Worm (Caenorhabditis elegans): Measurements from ENCODE around the gene sru-42.
"Not testable (repeated sequence)": the region's sequence is repeated elsewhere in the genome, so short reads cannot be mapped to it uniquely, and the experiment has no call there.

Gene sru-42

DNA sequence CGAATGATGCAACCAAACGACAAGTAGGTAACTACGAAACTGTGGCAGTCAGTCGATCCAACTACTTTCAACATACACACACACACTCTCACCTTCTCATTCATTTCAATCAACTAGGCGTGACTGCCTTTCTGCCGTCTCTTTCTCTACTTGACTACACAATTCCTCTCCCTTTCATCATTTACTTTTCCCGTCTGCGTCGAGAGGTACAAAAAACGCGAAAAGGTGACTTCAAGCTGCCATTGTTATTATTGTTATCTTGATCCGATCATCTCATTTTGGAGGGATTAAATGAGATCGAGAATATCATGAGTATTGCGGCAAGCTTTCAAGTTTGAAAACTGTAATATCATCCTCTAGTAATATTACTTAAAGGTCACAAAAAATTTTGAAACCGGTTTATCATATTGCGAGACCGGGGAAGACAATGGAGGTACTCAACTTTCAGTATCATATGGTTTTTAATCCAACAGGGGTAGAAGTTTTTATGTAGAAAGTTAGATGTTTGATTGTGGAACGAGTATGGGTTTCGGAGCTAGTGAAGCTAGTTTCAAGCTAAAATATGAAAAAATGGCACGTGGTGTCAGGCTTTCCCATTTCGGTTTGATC, 13.9 kb downstream of the sru-42 start:
- no peak for TF ChIP-seq T22C8.4 (GFP tag; IDR thresholded peaks at IDR 0.05)

DNA sequence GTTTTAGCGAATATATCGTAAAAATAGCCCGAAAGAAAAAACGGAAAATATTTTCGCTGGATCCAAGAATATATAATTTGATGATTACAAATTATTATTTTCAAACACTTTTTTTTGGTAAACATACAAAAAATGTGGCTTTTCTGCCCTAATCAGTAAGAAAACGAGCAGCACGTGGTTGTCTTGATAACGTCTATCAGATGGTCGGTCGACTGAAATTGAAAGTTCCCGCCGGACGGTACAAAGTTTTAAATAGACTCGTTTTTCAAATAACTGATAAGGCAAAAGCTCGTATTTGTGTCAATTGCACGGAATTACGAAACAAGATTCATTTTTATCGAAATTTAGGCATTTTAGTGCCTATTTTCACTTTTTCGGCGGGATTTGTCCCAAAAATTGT, 16.5 kb downstream of the sru-42 start:
- TF ChIP-seq ztf-29 (GFP tag; IDR thresholded peaks at IDR 0.05) (no peak), klf-2 (GFP tag; conservative IDR thresholded peaks at IDR 0.05) (no peak), flt-1 (GFP tag; IDR thresholded peaks at IDR 0.05) (no peak), cog-1 (tag; optimal IDR thresholded peaks at IDR 0.05) (no peak), ref-1 (GFP tag; conservative IDR thresholded peaks at IDR 0.05) (no peak), ztf-23 (GFP tag; IDR thresholded peaks at IDR 0.05) (no peak), T22C8.4 (GFP tag; IDR thresholded peaks at IDR 0.05) (no peak), tab-1 (GFP tag; IDR thresholded peaks at IDR 0.05) (no peak), med-1 (GFP tag; optimal IDR thresholded peaks at IDR 0.05; ENCODE audit: insufficient read depth) (no peak)

DNA sequence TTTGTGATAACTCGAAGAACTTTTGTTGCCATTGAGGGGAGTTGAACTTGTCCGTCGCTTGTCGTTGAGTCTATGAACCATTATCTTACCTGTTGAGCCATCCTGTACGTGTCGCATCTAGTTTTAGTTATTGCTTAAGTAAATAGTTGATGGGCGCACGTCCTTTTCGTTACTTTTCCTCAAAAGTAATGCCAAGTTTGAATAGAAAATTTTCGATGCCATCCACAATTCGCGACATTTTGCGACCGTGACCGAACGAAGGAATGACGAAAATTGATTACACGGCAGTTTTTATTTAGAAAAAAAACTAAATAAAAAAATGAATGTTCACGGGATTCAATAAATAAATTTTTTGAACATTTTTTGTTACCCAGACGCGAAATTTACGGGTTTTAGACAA, 17.9 kb downstream of the sru-42 start, which contains the start of gene F53E4.1:
F53E4.1 (minus strand) TSS at position 101 of the 400 bp plus-strand sequence.
- not testable (repeated sequence) for TF ChIP-seq cog-1 (tag; optimal IDR thresholded peaks at IDR 0.05); ztf-29 (GFP tag; IDR thresholded peaks at IDR 0.05); klf-2 (GFP tag; conservative IDR thresholded peaks at IDR 0.05)

DNA sequence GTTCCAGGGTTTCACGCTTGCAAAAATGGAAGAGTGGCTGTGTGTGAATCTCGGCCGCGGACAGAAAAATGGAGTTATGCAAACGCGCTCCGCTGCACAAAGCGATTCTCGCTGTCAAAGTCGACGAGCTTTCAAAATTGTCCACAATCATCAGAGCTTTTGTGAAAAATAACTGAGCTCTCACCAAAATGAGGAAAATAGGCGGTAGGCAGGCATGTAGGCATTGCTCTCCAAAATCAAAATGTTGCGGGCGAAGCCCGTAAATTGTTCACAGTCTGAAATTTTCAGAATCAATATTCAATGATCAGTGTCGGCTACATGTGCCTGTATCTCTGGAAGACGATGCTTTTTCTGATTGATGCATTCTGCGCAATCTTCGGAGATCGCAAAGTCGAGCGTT, 18.6 kb downstream of the sru-42 start, which contains the start of gene K06B4.4:
K06B4.4 (plus strand) TSS at position 301 of the 400 bp plus-strand sequence.
- TF ChIP-seq ref-1 (GFP tag; conservative IDR thresholded peaks at IDR 0.05) (no peak), ztf-29 (GFP tag; IDR thresholded peaks at IDR 0.05) (no peak), klf-2 (GFP tag; conservative IDR thresholded peaks at IDR 0.05) (no peak), med-1 (GFP tag; optimal IDR thresholded peaks at IDR 0.05; ENCODE audit: insufficient read depth) (no peak), T22C8.4 (GFP tag; IDR thresholded peaks at IDR 0.05) (no peak), ztf-23 (GFP tag; IDR thresholded peaks at IDR 0.05) (no peak), cog-1 (tag; optimal IDR thresholded peaks at IDR 0.05) (no peak), tab-1 (GFP tag; IDR thresholded peaks at IDR 0.05) (no peak), flt-1 (GFP tag; IDR thresholded peaks at IDR 0.05) (no peak)

DNA sequence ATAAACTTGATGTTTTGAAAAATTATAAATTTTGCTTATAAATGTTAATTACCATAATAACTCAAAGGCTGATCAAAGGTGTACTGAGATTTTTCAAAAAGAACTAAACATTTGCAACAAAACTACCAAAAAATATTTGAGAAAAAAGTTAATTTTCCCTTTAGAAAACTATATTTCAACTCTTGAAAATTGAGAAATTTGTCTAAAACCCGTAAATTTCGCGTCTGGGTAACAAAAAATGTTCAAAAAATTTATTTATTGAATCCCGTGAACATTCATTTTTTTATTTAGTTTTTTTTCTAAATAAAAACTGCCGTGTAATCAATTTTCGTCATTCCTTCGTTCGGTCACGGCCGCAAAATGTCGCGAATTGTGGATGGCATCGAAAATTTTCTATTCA, 19.9 kb downstream of the sru-42 start, which contains the start of gene K06B4.15:
K06B4.15 (plus strand) TSS at position 301 of the 400 bp plus-strand sequence.
- not testable (repeated sequence) for TF ChIP-seq ref-1 (GFP tag; conservative IDR thresholded peaks at IDR 0.05); flt-1 (GFP tag; IDR thresholded peaks at IDR 0.05); cog-1 (tag; optimal IDR thresholded peaks at IDR 0.05)

DNA sequence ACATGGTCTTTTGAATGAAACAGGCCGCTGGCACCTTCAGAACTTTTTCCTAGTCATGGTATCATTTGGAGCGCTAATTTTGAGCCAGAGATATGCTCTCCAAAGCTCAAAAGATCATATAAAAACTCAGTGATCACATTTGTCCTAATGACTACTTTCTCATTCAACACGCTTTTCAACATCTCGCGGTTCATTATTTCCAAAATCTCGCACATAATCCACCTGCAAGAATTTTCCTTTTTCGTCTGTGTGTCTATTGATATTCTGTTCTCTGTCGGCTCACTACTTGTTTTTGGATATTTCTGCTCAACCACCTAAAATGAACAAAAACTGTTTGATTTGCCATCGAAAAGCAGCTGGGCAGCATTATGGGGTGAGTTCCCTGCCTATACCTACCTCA, 23.4 kb downstream of the sru-42 start, which contains the start of gene nhr-51:
nhr-51 (plus strand) TSS at position 301 of the 400 bp plus-strand sequence.
- no peak for TF ChIP-seq ref-1 (GFP tag; conservative IDR thresholded peaks at IDR 0.05)
- TF ChIP-seq ztf-29 (GFP tag; IDR thresholded peaks at IDR 0.05) = no peak
- no peak for TF ChIP-seq cog-1 (tag; optimal IDR thresholded peaks at IDR 0.05)
- no peak for TF ChIP-seq T22C8.4 (GFP tag; IDR thresholded peaks at IDR 0.05)
- TF ChIP-seq klf-2 (GFP tag; conservative IDR thresholded peaks at IDR 0.05) = no peak
- TF ChIP-seq tab-1 (GFP tag; IDR thresholded peaks at IDR 0.05) = no peak
- no peak for TF ChIP-seq flt-1 (GFP tag; IDR thresholded peaks at IDR 0.05)
- no peak for TF ChIP-seq ztf-23 (GFP tag; IDR thresholded peaks at IDR 0.05)
- no peak for TF ChIP-seq med-1 (GFP tag; optimal IDR thresholded peaks at IDR 0.05; ENCODE audit: insufficient read depth)

DNA sequence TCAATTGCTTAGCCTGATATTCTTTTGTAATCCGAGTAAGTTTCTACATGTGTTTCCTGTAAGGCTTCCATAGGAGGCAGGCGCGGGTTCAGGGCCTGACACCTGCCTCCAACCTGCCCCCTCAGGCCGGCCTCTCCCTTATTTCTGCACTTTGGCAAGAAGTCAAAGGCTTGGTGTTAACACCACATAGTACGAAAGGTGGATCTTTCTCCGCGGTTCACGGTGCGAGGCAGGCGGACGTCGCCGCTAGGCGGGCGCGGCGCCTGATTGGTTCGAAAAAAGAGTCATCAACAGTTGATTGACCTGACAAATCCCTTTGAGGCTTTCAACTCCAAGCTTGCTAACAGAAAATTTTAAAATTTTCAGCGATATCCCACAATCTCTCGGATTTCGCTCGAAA, 24.6 kb downstream of the sru-42 start:
- TF ChIP-seq med-1 (GFP tag; optimal IDR thresholded peaks at IDR 0.05; ENCODE audit: insufficient read depth) (no peak), flt-1 (GFP tag; IDR thresholded peaks at IDR 0.05) (no peak), tab-1 (GFP tag; IDR thresholded peaks at IDR 0.05) (0 out of 2 replicates have a peak, but pooled peaks have one; percentile 22), klf-2 (GFP tag; conservative IDR thresholded peaks at IDR 0.05) (no peak)

DNA sequence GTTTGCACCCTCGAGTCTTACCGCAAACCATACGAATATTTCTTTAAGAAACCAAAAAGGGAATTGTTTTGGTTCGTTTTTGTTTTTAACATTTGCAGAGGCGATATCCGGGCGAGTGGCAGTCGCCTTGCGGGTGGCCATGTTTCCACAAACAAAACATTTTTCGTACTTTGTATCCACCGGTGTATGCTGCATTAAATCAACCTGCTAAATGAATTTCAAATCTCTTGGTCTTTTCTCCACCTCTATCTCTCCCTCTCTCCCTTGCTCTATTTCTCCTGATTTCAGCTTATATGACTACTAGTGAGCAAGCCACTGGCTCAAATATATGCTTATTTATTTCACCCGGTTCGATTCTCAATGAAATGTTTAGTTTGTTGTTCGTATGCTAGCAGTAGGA, 27.0 kb downstream of the sru-42 start, which contains the start of gene nhr-52:
nhr-52 (plus strand) TSS at position 301 of the 400 bp plus-strand sequence.
- TF ChIP-seq med-1 (GFP tag; optimal IDR thresholded peaks at IDR 0.05; ENCODE audit: insufficient read depth) (no peak), flt-1 (GFP tag; IDR thresholded peaks at IDR 0.05) (no peak), cog-1 (tag; optimal IDR thresholded peaks at IDR 0.05) (no peak), klf-2 (GFP tag; conservative IDR thresholded peaks at IDR 0.05) (no peak), ztf-23 (GFP tag; IDR thresholded peaks at IDR 0.05) (no peak), T22C8.4 (GFP tag; IDR thresholded peaks at IDR 0.05) (no peak), ztf-29 (GFP tag; IDR thresholded peaks at IDR 0.05) (no peak), tab-1 (GFP tag; IDR thresholded peaks at IDR 0.05) (no peak), ref-1 (GFP tag; conservative IDR thresholded peaks at IDR 0.05) (no peak)

DNA sequence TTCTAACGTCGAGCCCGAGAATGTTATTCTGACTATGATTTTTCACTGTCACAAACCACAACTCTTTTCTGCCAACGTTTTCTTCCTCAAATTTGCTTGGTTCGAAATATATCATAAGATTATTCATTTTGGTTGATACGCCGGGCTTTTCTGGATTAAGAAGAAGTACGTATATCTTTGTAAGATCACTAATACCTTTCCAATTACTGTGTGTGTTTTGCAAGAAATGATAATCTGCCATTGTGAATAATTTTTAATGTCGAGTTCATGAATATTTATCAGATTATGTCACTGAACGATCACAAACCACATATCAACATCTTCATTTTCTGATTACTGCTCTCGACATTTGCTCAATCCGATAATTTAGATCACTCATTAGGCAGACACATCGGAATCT, 35.3 kb downstream of the sru-42 start, which contains the start of gene nhr-196:
nhr-196 (plus strand) TSS at position 118 of the 400 bp plus-strand sequence.
- no peak for TF ChIP-seq ztf-29 (GFP tag; IDR thresholded peaks at IDR 0.05)
- no peak for TF ChIP-seq flt-1 (GFP tag; IDR thresholded peaks at IDR 0.05)
- TF ChIP-seq tab-1 (GFP tag; IDR thresholded peaks at IDR 0.05) = no peak
- TF ChIP-seq klf-2 (GFP tag; conservative IDR thresholded peaks at IDR 0.05) = no peak
- TF ChIP-seq ref-1 (GFP tag; conservative IDR thresholded peaks at IDR 0.05) = no peak
- TF ChIP-seq med-1 (GFP tag; optimal IDR thresholded peaks at IDR 0.05; ENCODE audit: insufficient read depth) = no peak
- TF ChIP-seq cog-1 (tag; optimal IDR thresholded peaks at IDR 0.05) = no peak
- no peak for TF ChIP-seq ztf-23 (GFP tag; IDR thresholded peaks at IDR 0.05)
- TF ChIP-seq T22C8.4 (GFP tag; IDR thresholded peaks at IDR 0.05) = no peak

DNA sequence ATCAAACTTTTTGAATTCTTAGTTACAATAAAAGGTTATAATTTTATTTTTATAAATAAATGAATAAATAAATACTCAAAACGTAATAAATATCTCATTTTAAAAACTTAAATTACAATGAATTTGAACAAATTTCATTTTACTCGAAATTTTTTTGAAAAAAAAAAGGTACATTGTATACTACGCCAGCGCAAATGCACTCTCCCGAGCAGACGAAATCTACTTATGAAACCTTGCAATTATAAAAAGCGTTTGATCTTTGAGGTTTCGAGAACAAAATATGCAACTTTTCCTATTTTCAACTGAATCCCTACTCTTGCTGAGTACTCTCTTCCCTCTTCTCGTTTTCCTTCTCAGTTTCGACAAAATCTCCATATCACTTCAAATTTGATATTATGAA, 37.4 kb downstream of the sru-42 start, which contains the start of gene nhr-197:
nhr-197 (plus strand) TSS at position 301 of the 400 bp plus-strand sequence.
- TF ChIP-seq flt-1 (GFP tag; IDR thresholded peaks at IDR 0.05) = no peak
- TF ChIP-seq cog-1 (tag; optimal IDR thresholded peaks at IDR 0.05) = no peak
- no peak for TF ChIP-seq ref-1 (GFP tag; conservative IDR thresholded peaks at IDR 0.05)
- TF ChIP-seq klf-2 (GFP tag; conservative IDR thresholded peaks at IDR 0.05) = no peak
- no peak for TF ChIP-seq T22C8.4 (GFP tag; IDR thresholded peaks at IDR 0.05)
- TF ChIP-seq ztf-29 (GFP tag; IDR thresholded peaks at IDR 0.05) = no peak
- TF ChIP-seq tab-1 (GFP tag; IDR thresholded peaks at IDR 0.05) = no peak
- no peak for TF ChIP-seq ztf-23 (GFP tag; IDR thresholded peaks at IDR 0.05)
- TF ChIP-seq med-1 (GFP tag; optimal IDR thresholded peaks at IDR 0.05; ENCODE audit: insufficient read depth) = no peak

Data from whole organism, midembryonic.